Worm (Caenorhabditis elegans): ENCODE results near the gene fan-1.

Gene fan-1

ce11 chrIV:6554865-6555264 is 6.4 kb downstream of the fan-1 start (continued):
- no peak for TF ChIP-seq T20F7.1 (GFP tag; optimal IDR thresholded peaks at IDR 0.05)

ce11 chrIV:6555388-6556330 is 7.2 kb downstream of the fan-1 start, which contains the start of gene paqr-1:
Gene paqr-1 (minus strand): TSS chrIV:6555438.
- TF ChIP-seq hlh-11 (tag; optimal IDR thresholded peaks at IDR 0.05): peak; percentile 21
- TF ChIP-seq sdz-12 (GFP tag; optimal IDR thresholded peaks at IDR 0.05): no peak
- 0 out of 2 replicates have a peak, but pooled peaks have one; percentile 19 for TF ChIP-seq hmg-1.1 (GFP tag; IDR thresholded peaks at IDR 0.05)
- no peak for TF ChIP-seq zag-1 (tag; optimal IDR thresholded peaks at IDR 0.05)
- TF ChIP-seq F44E2.7 (GFP tag; IDR thresholded peaks at IDR 0.05): no peak
- no peak for TF ChIP-seq php-3 (GFP tag; IDR thresholded peaks at IDR 0.05)
- TF ChIP-seq zfp-3 (GFP tag; conservative IDR thresholded peaks at IDR 0.05): no peak
- TF ChIP-seq mdl-1 (tag; optimal IDR thresholded peaks at IDR 0.05): peak in 1 of 2 experiments; percentile 74
- no peak for TF ChIP-seq nhr-42 (GFP tag; IDR thresholded peaks at IDR 0.05)
- no peak for TF ChIP-seq nhr-11 (tag; optimal IDR thresholded peaks at IDR 0.05)
- no peak for TF ChIP-seq nhr-6 (tag; optimal IDR thresholded peaks at IDR 0.05)
- no peak for TF ChIP-seq mxl-2 (GFP tag; conservative IDR thresholded peaks at IDR 0.05)
- TF ChIP-seq mep-1 (tag; optimal IDR thresholded peaks at IDR 0.05): peak; percentile 34
- TF ChIP-seq lin-13 (GFP tag; optimal IDR thresholded peaks at IDR 0.05): no peak
- TF ChIP-seq arid-1 (GFP tag; conservative IDR thresholded peaks at IDR 0.05): no peak
- TF ChIP-seq set-16 (GFP tag; IDR thresholded peaks at IDR 0.05): no peak
- no peak for TF ChIP-seq daf-8 (GFP tag; IDR thresholded peaks at IDR 0.05)
- TF ChIP-seq T26A8.4 (GFP tag; IDR thresholded peaks at IDR 0.05): no peak
- no peak for TF ChIP-seq aly-2 (tag; optimal IDR thresholded peaks at IDR 0.05)
- TF ChIP-seq ztf-7 (tag; optimal IDR thresholded peaks at IDR 0.05): no peak
- 0 out of 2 replicates have a peak, but pooled peaks have one; percentile 22 for TF ChIP-seq lin-38 (GFP tag; IDR thresholded peaks at IDR 0.05)
- no peak for TF ChIP-seq Y105C5A.15 (GFP tag; IDR thresholded peaks at IDR 0.05)
- TF ChIP-seq lsy-2 (tag; optimal IDR thresholded peaks at IDR 0.05): peak in 1 of 2 experiments; percentile 43
- peak in 1 of 2 experiments; percentile 7 for TF ChIP-seq daf-16 (GFP tag; optimal IDR thresholded peaks at IDR 0.05)
- TF ChIP-seq daf-16 (tag; optimal IDR thresholded peaks at IDR 0.05): peak; percentile 55
- no peak for TF ChIP-seq saeg-2 (GFP tag; IDR thresholded peaks at IDR 0.05)
- TF ChIP-seq unc-39 (tag; optimal IDR thresholded peaks at IDR 0.05): no peak
- TF ChIP-seq hlh-30 (tag; optimal IDR thresholded peaks at IDR 0.05; ENCODE audit: insufficient read depth): peak; percentile 82
- no peak for TF ChIP-seq lin-1 (GFP tag; IDR thresholded peaks at IDR 0.05)
- peak; percentile 58 for TF ChIP-seq dmd-6 (GFP tag; IDR thresholded peaks at IDR 0.05)
- peak; percentile 56 for TF ChIP-seq aha-1 (tag)
- peak in 1 of 2 experiments; percentile 9 for TF ChIP-seq unc-62 (GFP tag; optimal IDR thresholded peaks at IDR 0.05 in 1 of 2)
- TF ChIP-seq unc-62 (tag; optimal IDR thresholded peaks at IDR 0.05): no peak
- TF ChIP-seq lin-29 (GFP tag; IDR thresholded peaks at IDR 0.05): no peak
- TF ChIP-seq dpl-1 (GFP tag; optimal IDR thresholded peaks at IDR 0.05): peak; percentile 72
- no peak for TF ChIP-seq spr-1 (tag; optimal IDR thresholded peaks at IDR 0.05)
- TF ChIP-seq dve-1 (tag; optimal IDR thresholded peaks at IDR 0.05; ENCODE audit: insufficient read depth): peak; percentile 56
- peak; percentile 80 for TF ChIP-seq cey-2 (tag; optimal IDR thresholded peaks at IDR 0.05; ENCODE audit: borderline replicate concordance, insufficient read depth)
- peak; percentile 49 for TF ChIP-seq mxl-3 (GFP tag; optimal IDR thresholded peaks at IDR 0.05)
- peak; percentile 23 for TF ChIP-seq mes-2 (tag; optimal IDR thresholded peaks at IDR 0.05; ENCODE audit: poor library complexity, severe bottlenecking)
- TF ChIP-seq dmd-9 (GFP tag; IDR thresholded peaks at IDR 0.05): no peak

Measured in whole organism, L4 larva.